Worm (Caenorhabditis elegans): Measurements from ENCODE around the gene znf-474.

- no peak for TF ChIP-seq T26A8.4 (GFP tag; IDR thresholded peaks at IDR 0.05)
- no peak for TF ChIP-seq pha-4 (GFP tag; IDR thresholded peaks at IDR 0.05)
- TF ChIP-seq pha-4 (tag; optimal IDR thresholded peaks at IDR 0.05) = no peak
- no peak for TF ChIP-seq mxl-2 (GFP tag; conservative IDR thresholded peaks at IDR 0.05)
- TF ChIP-seq nhr-42 (GFP tag; IDR thresholded peaks at IDR 0.05) = no peak
- TF ChIP-seq unc-130 (GFP tag; optimal IDR thresholded peaks at IDR 0.05) = no peak
Observed at ce11 chrX:12125308-12125707, 24.4 kb upstream of the znf-474 start, which contains the start of gene lgc-18.
